Worm (Caenorhabditis elegans): ENCODE measurements around the gene fbxa-86.

fbxa-86 gene

ce11 chrIV:4915689-4916088 lies 22.1 kb downstream of the fbxa-86 start, which contains the start of gene str-155:
TSS of gene str-155 (plus strand) at chrIV:4915989.
- no peak for TF ChIP-seq akir-1 (GFP tag; optimal IDR thresholded peaks at IDR 0.05)
- TF ChIP-seq F23B12.7 (tag; optimal IDR thresholded peaks at IDR 0.05; ENCODE audit: insufficient read depth), result no peak
- TF ChIP-seq ztf-26 (tag; optimal IDR thresholded peaks at IDR 0.05), result no peak
- no peak for TF ChIP-seq ccch-3 (GFP tag; optimal IDR thresholded peaks at IDR 0.05)
- no peak for TF ChIP-seq Y53F4B.3 (GFP tag; IDR thresholded peaks at IDR 0.05)
- TF ChIP-seq T07F8.4 (tag; optimal IDR thresholded peaks at IDR 0.05), result no peak
- TF ChIP-seq tlf-1 (GFP tag; optimal IDR thresholded peaks at IDR 0.05), result no peak
- no peak for TF ChIP-seq F57C9.4 (tag; optimal IDR thresholded peaks at IDR 0.05)

- no peak for TF ChIP-seq egrh-3 (GFP tag; IDR thresholded peaks at IDR 0.05)
- no peak for TF ChIP-seq madf-10 (tag; optimal IDR thresholded peaks at IDR 0.05)
- TF ChIP-seq T07F8.4 (tag; optimal IDR thresholded peaks at IDR 0.05), result no peak
- TF ChIP-seq ZK185.1 (tag; optimal IDR thresholded peaks at IDR 0.05; ENCODE audit: poor library complexity, severe bottlenecking), result no peak
- no peak for TF ChIP-seq pha-4 (tag; optimal IDR thresholded peaks at IDR 0.05)
- no peak for TF ChIP-seq ceh-91 (GFP tag; IDR thresholded peaks at IDR 0.05)
Observed at ce11 chrIV:4913090-4913489, 24.7 kb downstream of the fbxa-86 start, which contains the start of gene str-156. TSS of gene str-156 (plus strand) at chrIV:4913390.

ce11 chrIV:4909039-4909438 lies 28.8 kb downstream of the fbxa-86 start, which contains the start of gene str-159:
TSS of gene str-159 (plus strand) at chrIV:4909339.
- no peak for TF ChIP-seq nhr-179 (tag; optimal IDR thresholded peaks at IDR 0.05)

- no peak for TF ChIP-seq lin-35 (GFP tag; optimal IDR thresholded peaks at IDR 0.05)
- no peak for TF ChIP-seq F49E8.2 (tag; optimal IDR thresholded peaks at IDR 0.05; ENCODE audit: insufficient read depth)
- no peak for TF ChIP-seq ztf-28 (GFP tag; IDR thresholded peaks at IDR 0.05)
- no peak for TF ChIP-seq B0261.1 (tag; optimal IDR thresholded peaks at IDR 0.05)
- TF ChIP-seq F10E7.11 (tag; optimal IDR thresholded peaks at IDR 0.05), result no peak
Observed at ce11 chrIV:4905645-4906135, 32.1 kb downstream of the fbxa-86 start, which contains the start of gene T08B6.4. TSS of gene T08B6.4 (plus strand) at chrIV:4905695.

ce11 chrIV:4903961-4904360 lies 33.9 kb downstream of the fbxa-86 start, which contains the start of gene str-161:
TSS of gene str-161 (minus strand) at chrIV:4904061.
- no peak for TF ChIP-seq lin-54 (GFP tag; optimal IDR thresholded peaks at IDR 0.05)
- no peak for TF ChIP-seq madf-3 (GFP tag; IDR thresholded peaks at IDR 0.05)
- TF ChIP-seq athp-1 (tag; optimal IDR thresholded peaks at IDR 0.05), result no peak
- TF ChIP-seq Y53F4B.3 (GFP tag; IDR thresholded peaks at IDR 0.05), result no peak
- no peak for TF ChIP-seq nhr-120 (GFP tag; IDR thresholded peaks at IDR 0.05)
- no peak for TF ChIP-seq F10E7.11 (tag; optimal IDR thresholded peaks at IDR 0.05)

- TF ChIP-seq hsf-1 (GFP tag; IDR thresholded peaks at IDR 0.05), result peak; percentile 92
Observed at ce11 chrIV:4898157-4898556, 39.7 kb downstream of the fbxa-86 start.

ce11 chrIV:4897707-4898106 lies 40.1 kb downstream of the fbxa-86 start:
- peak; percentile 95 for TF ChIP-seq hsf-1 (GFP tag; IDR thresholded peaks at IDR 0.05)

- no peak for TF ChIP-seq madf-10 (tag; optimal IDR thresholded peaks at IDR 0.05)
Observed at ce11 chrIV:4890543-4890942, 47.3 kb downstream of the fbxa-86 start, which contains the start of gene T08B6.9. TSS of gene T08B6.9 (plus strand) at chrIV:4890843.
